Fruit fly (Drosophila melanogaster): ENCODE measurements around the gene Smn.

DNA sequence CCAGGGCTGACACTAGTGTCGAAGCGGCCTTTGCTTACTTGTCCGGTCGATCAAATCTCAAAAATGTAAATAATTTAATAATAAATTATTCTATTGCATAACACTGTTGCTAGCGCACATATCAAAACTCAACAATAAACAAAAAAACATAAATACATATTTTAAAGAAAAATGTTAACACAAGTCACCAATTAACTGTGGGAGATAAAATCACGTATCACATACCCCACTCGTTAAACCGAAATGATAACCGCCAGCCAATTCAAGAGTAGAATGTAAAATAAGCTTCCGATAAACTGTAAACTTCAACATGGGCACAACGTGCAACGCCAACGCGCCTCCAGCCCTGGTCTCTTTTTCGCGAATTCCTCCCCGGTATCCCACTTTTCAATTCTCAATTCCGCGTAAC, 21.4 kb upstream of the Smn start, which contains the start of gene Arts:
- no peak for TF ChIP-seq CG8478 (optimal IDR thresholded peaks at IDR 0.05)
- no peak for TF ChIP-seq CTCF (optimal IDR thresholded peaks at IDR 0.05)

All from S2 (cell line).